Worm (Caenorhabditis elegans): ENCODE measurements around the gene dap-3.
A peak's percentile ranks its signal among the peaks of the same experiment; 100 is the strongest.

dap-3 gene

DNA sequence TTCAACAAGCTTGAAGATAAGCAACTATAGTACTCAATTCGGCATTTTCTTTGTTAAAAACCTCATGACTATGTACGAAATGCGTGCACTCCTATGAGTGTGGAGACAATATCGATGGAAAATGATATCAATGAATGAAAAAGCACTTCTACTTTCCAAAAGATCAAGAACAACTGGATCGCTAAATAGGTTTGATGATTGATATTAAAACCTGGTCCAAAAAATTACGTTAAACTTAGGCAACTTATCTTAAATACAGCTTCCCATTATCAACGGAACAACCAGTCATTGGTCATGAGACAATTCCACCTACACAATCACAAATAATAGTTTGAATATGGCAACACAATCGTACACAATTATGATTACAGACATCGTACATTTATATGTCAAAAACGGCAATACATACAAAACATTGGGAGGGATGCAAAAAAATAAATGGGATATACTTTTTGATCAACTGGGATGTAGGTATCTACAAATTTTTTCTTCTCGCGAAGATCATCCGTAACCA, 21.2 kb upstream of the dap-3 start (continued):
- TF ChIP-seq Y95B8A.8 (GFP tag; IDR thresholded peaks at IDR 0.05) (no peak), hmg-1.2 (GFP tag; IDR thresholded peaks at IDR 0.05) (no peak), F49E8.2 (tag; optimal IDR thresholded peaks at IDR 0.05; ENCODE audit: insufficient read depth) (peak; percentile 81), nfyb-1 (GFP tag; IDR thresholded peaks at IDR 0.05) (peak; percentile 23; the same call in 1 of the 2 replicates), ets-4 (GFP tag; optimal IDR thresholded peaks at IDR 0.05) (no peak), ZK185.1 (tag; optimal IDR thresholded peaks at IDR 0.05; ENCODE audit: poor library complexity, severe bottlenecking) (peak; percentile 6), egrh-3 (GFP tag; IDR thresholded peaks at IDR 0.05) (no peak), D2030.7 (GFP tag; IDR thresholded peaks at IDR 0.05) (no peak), cebp-2 (GFP tag; IDR thresholded peaks at IDR 0.05) (no peak), F10E7.11 (tag; optimal IDR thresholded peaks at IDR 0.05) (no peak), F57C9.4 (tag; optimal IDR thresholded peaks at IDR 0.05) (no peak), him-1 (tag; optimal IDR thresholded peaks at IDR 0.05) (no peak), B0336.3 (GFP tag; IDR thresholded peaks at IDR 0.05) (peak; percentile 31; the same call in 1 of the 2 replicates), ceh-100 (GFP tag; IDR thresholded peaks at IDR 0.05) (no peak), akir-1 (GFP tag; optimal IDR thresholded peaks at IDR 0.05) (no peak), hlh-12 (tag; optimal IDR thresholded peaks at IDR 0.05) (no peak), tbp1 (GFP tag; optimal IDR thresholded peaks at IDR 0.05) (peak; percentile 9), lsy-27 (tag; optimal IDR thresholded peaks at IDR 0.05; ENCODE audit: borderline replicate concordance, insufficient read depth) (no peak), ztf-25 (GFP tag; IDR thresholded peaks at IDR 0.05) (no peak), mel-28 (tag; optimal IDR thresholded peaks at IDR 0.05; ENCODE audit: borderline replicate concordance) (no peak), B0019.2 (GFP tag; conservative IDR thresholded peaks at IDR 0.05) (no peak), ekl-4 (GFP tag; IDR thresholded peaks at IDR 0.05) (0 out of 2 replicates have a peak, but pooled peaks have one; percentile 60), K12H6.12 (tag; optimal IDR thresholded peaks at IDR 0.05) (no peak), C17E4.6 (GFP tag; IDR thresholded peaks at IDR 0.05) (no peak), xnd-1 (tag; optimal IDR thresholded peaks at IDR 0.05) (no peak), F33H1.4 (GFP tag; IDR thresholded peaks at IDR 0.05) (no peak), C06A6.2 (GFP tag; conservative IDR thresholded peaks at IDR 0.05) (no peak), ztf-3 (GFP tag; optimal IDR thresholded peaks at IDR 0.05) (no peak), hrde-1 (tag; optimal IDR thresholded peaks at IDR 0.05; ENCODE audit: borderline replicate concordance) (peak; percentile 54), egl-44 (GFP tag; IDR thresholded peaks at IDR 0.05) (no peak)

DNA sequence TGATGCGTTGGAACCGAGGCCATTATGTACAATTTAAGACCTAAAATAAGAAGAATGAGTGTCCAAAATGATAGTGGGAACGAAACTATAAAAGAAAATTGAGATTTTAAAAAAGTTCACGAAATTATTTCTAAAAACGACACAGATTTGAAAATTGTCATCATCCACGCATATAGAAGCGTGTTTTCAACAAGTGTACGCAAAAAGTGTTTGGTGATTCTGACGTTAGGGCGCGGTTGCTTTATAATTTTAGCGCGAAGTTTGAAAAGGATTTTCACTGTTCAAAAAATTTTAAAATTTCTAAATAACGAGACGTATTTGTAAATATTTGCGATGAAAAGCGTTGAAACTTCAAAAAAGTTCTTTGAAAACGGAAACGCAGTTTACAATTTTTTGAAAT, 17.6 kb upstream of the dap-3 start, which contains the start of gene cdc-48.1:
cdc-48.1 (minus strand) TSS at position 40 of the 400 bp plus-strand sequence.
- TF ChIP-seq B0261.1 (tag; optimal IDR thresholded peaks at IDR 0.05): peak; percentile 48
- peak; percentile 98 for TF ChIP-seq egl-44 (GFP tag; IDR thresholded peaks at IDR 0.05)
- TF ChIP-seq Y67H2A.10 (GFP tag; conservative IDR thresholded peaks at IDR 0.05): peak; percentile 98
- peak; percentile 91 for TF ChIP-seq gei-17 (GFP tag; optimal IDR thresholded peaks at IDR 0.05)
- TF ChIP-seq mel-28 (tag; optimal IDR thresholded peaks at IDR 0.05; ENCODE audit: borderline replicate concordance): peak; percentile 82
- TF ChIP-seq ZK185.1 (tag; optimal IDR thresholded peaks at IDR 0.05; ENCODE audit: poor library complexity, severe bottlenecking): peak; percentile 99
- peak; percentile 99 for TF ChIP-seq rcor-1 (GFP tag; IDR thresholded peaks at IDR 0.05)
- TF ChIP-seq F52B5.7 (tag; optimal IDR thresholded peaks at IDR 0.05): peak; percentile 98
- TF ChIP-seq F39B2.1 (GFP tag; IDR thresholded peaks at IDR 0.05): peak; percentile 94
- peak; percentile 84 for TF ChIP-seq F57A8.1 (GFP tag; optimal IDR thresholded peaks at IDR 0.05)
- TF ChIP-seq T26A5.8 (tag; optimal IDR thresholded peaks at IDR 0.05): peak; percentile 56
- peak; percentile 98 for TF ChIP-seq madf-3 (GFP tag; IDR thresholded peaks at IDR 0.05)
- TF ChIP-seq Y79H2A.3 (GFP tag; conservative IDR thresholded peaks at IDR 0.05): peak; percentile 96
- TF ChIP-seq nfyb-1 (GFP tag; IDR thresholded peaks at IDR 0.05): peak; percentile 99
- peak; percentile 98 for TF ChIP-seq C06A6.2 (GFP tag; conservative IDR thresholded peaks at IDR 0.05)
- TF ChIP-seq ama-1 (optimal IDR thresholded peaks at IDR 0.05): no peak
- peak; percentile 76 to 79 for TF ChIP-seq ama-1 (GFP tag; optimal IDR thresholded peaks at IDR 0.05)
- TF ChIP-seq B0019.2 (GFP tag; conservative IDR thresholded peaks at IDR 0.05): peak; percentile 98
- TF ChIP-seq ztf-28 (GFP tag; IDR thresholded peaks at IDR 0.05): peak; percentile 97
- TF ChIP-seq nhr-27 (tag; optimal IDR thresholded peaks at IDR 0.05): peak; percentile 85
- TF ChIP-seq D2030.7 (GFP tag; IDR thresholded peaks at IDR 0.05): peak; percentile 99
- peak; percentile 97 for TF ChIP-seq ztf-22 (GFP tag; optimal IDR thresholded peaks at IDR 0.05)
- peak; percentile 89 for TF ChIP-seq die-1 (tag; optimal IDR thresholded peaks at IDR 0.05)
- TF ChIP-seq dox-1 (GFP tag; IDR thresholded peaks at IDR 0.05): peak; percentile 100
- peak; percentile 95 for TF ChIP-seq hmg-20 (GFP tag; IDR thresholded peaks at IDR 0.05)
